Fruit fly (Drosophila melanogaster) whole organism, embryonic: ENCODE data around the gene CG5500.

Experiments
- CG30020 ChIP-seq: fragments of 200-800 bp; optimal IDR thresholded peaks from 2 replicates; lab custom pipeline; 2019; ENCODE audit warnings: missing biosample characterization, mild to moderate bottlenecking, missing genetic modification characterization, moderate library complexity
- CG32772 ChIP-seq: fragments of 200-800 bp; sonication (Bioruptor generic); IDR thresholded peaks from 2 replicates; pipeline ENCODE4 v1.3.6; 2022; ENCODE audit warnings: missing biosample characterization, missing genetic modification characterization
- CG6854 ChIP-seq: fragments of 200-800 bp; sonication (Bioruptor generic); optimal IDR thresholded peaks from 3 replicates; lab custom pipeline; 2017; ENCODE audit warnings: missing biosample characterization, mild to moderate bottlenecking, missing genetic modification characterization
- Vsx1 ChIP-seq: fragments of 200-800 bp; sonication (Bioruptor generic); optimal IDR thresholded peaks from 2 replicates; lab custom pipeline; 2017; ENCODE audit warnings: missing biosample characterization, mild to moderate bottlenecking, missing genetic modification characterization, missing genetic modification reagents
- dati ChIP-seq: fragments of 200-800 bp; sonication (Bioruptor generic); IDR thresholded peaks from 2 replicates; pipeline ENCODE4 v1.3.6; 2022; ENCODE audit warnings: missing biosample characterization, missing genetic modification characterization
- repo ChIP-seq: fragments of 200-800 bp; sonication (Bioruptor generic); optimal IDR thresholded peaks from 2 replicates; lab custom pipeline; 2016; ENCODE audit warnings: missing biosample characterization, missing genetic modification characterization
- unc-4 ChIP-seq: fragments of 200-800 bp; sonication (Bioruptor generic); IDR thresholded peaks from 2 replicates; pipeline ENCODE4 v1.3.6; 2022; ENCODE audit warnings: missing biosample characterization, missing genetic modification characterization; ENCODE audit not compliant: partially characterized antibody
- unpg ChIP-seq: fragments of 200-800 bp; sonication (Bioruptor generic); optimal IDR thresholded peaks from 3 replicates; lab custom pipeline; 2018; ENCODE audit warnings: missing biosample characterization, mild to moderate bottlenecking, missing genetic modification characterization, moderate library complexity
- vfl ChIP-seq: fragments of 200-800 bp; sonication (Bioruptor generic); optimal IDR thresholded peaks from 2 replicates; lab custom pipeline; 2016; ENCODE audit warnings: missing biosample characterization, missing genetic modification characterization

DNA sequence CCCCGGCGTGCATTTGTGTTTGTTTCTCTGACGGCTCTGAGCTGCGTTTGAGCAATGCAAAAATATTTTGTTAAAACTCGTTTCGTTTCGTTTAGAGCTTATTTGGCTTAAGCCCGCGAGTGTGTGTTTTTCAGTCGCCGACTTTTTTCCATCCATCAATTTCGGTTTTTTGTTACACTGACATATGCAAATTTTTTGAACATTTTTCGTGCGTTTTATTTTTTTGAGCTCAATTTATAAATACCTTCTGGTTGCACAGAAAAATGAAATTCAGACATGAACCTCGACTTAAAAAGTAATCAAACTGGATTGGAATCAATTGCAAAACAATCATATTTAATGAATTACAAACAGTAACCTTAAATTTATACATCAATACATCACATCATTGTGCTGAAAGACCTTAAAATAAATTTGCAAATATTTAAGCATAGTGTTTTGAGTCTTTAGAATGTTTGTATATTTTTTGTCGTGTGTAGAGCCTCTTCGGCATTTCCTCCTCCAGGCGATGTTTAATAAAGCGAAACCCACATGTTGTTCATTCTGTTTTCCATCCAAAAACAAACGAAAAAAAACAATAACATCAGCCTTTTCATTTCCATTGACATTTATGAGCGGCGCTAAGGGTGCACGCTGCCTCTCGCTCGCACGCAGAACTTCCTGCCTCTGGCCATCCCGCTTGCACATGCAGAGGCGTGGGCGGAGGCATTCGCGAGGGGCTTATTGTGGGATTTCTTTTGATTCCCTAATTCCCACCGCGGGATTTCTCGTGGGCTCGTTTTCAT is 6.0 kb downstream of the CG5500 start:
- TF ChIP-seq unpg (GFP tag; lab: Kevin White, UChicago) (no peak), CG32772 (no peak), dati (GFP tag; lab: Robert Waterston, UW) (no peak), Vsx1 (GFP tag; lab: Kevin White, UChicago) (no peak), repo (GFP tag; lab: Kevin White, UChicago) (no peak), CG6854 (no peak), unc-4 (GFP tag; lab: Robert Waterston, UW) (no peak), vfl (no peak), CG30020 (tag; lab: Kevin White, UChicago) (no peak)
